Fruit fly (Drosophila melanogaster) whole organism, embryonic: Measurements from ENCODE around the gene Sec15.

ENCODE experiments used
- Chrac-16 ChIP-seq: fragments of 200-800 bp; sonication (Bioruptor generic); optimal IDR thresholded peaks from 3 replicates; lab custom pipeline; 2016; ENCODE audit warnings: missing biosample characterization, missing genetic modification characterization
- Hey ChIP-seq: fragments of 200-800 bp; sonication (Bioruptor generic); optimal IDR thresholded peaks from 3 replicates; lab custom pipeline; 2018; ENCODE audit warnings: missing biosample characterization, mild to moderate bottlenecking, missing genetic modification characterization
- Scr ChIP-seq: fragments of 200-800 bp; sonication (Bioruptor generic); IDR thresholded peaks from 2 replicates; pipeline ENCODE4 v1.3.6; 2022; ENCODE audit warnings: missing biosample characterization, missing genetic modification characterization; ENCODE audit not compliant: partially characterized antibody
- Usf ChIP-seq: fragments of 200-800 bp; sonication (Bioruptor generic); optimal IDR thresholded peaks from 2 replicates; lab custom pipeline; 2017; ENCODE audit warnings: missing genotype, missing biosample characterization, missing genetic modification characterization
- fd64A ChIP-seq: fragments of 200-800 bp; sonication (Bioruptor generic); optimal IDR thresholded peaks from 3 replicates; lab custom pipeline; 2018; ENCODE audit warnings: missing biosample characterization, mild to moderate bottlenecking, missing genetic modification characterization

DNA sequence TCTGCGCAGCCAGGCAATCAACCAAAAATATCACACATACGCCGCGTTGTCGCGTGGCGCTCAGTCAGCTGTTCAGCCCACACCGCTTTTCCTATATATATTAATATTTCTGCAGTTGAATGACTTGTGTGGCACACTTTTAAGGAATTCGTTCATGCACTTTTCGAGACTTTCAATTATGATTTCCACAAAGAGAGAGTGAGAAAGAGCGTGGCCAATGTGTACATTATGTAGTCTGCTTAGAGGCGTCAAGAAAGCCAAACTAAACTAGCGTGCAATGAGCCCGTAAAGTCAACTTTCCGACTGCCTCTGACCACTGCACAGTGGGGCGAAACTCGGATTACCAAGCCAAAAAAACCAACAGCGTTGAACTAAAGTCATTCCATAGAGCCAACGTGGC lies 46.4 kb upstream of the Sec15 start:
- TF ChIP-seq Usf (no peak), fd64A (GFP tag; lab: Kevin White, UChicago) (no peak), Chrac-16 (GFP tag; lab: Kevin White, UChicago) (no peak), Hey (no peak), Scr (GFP tag; lab: Robert Waterston, UW) (no peak)
